Worm (Caenorhabditis elegans): ENCODE measurements around the gene scrm-5.
"Not testable (repeated sequence)": the region's sequence is repeated elsewhere in the genome, so short reads cannot be mapped to it uniquely, and the experiment has no call there.

- TF ChIP-seq ama-1 (optimal IDR thresholded peaks at IDR 0.05); ceh-36 (tag; optimal IDR thresholded peaks at IDR 0.05); aly-1 (tag; optimal IDR thresholded peaks at IDR 0.05); ets-7 (tag; optimal IDR thresholded peaks at IDR 0.05); F13C5.2 (tag; optimal IDR thresholded peaks at IDR 0.05); scrt-1 (GFP tag; IDR thresholded peaks at IDR 0.05); flt-1 (GFP tag; IDR thresholded peaks at IDR 0.05): not testable (repeated sequence)
These were observed 36.6 kb upstream of the scrm-5 start, which contains the start of gene F49F1.7 for ce11 chrIV:4125657-4126056.
